Worm (Caenorhabditis elegans) whole organism, L4/young adult: ENCODE measurements around the gene F55E10.1.

Source experiments
- W03F9.2 ChIP-seq: fragments of 150-350 bp; optimal IDR thresholded peaks from 2 replicates; lab custom pipeline; 2014; ENCODE audit warnings: missing biosample characterization, missing genetic modification characterization
- dao-5 ChIP-seq: sonication (generic microtip); optimal IDR thresholded peaks from 2 replicates; lab custom pipeline; 2016; ENCODE audit warnings: missing genotype, missing genetic modification characterization, moderate library complexity, missing compliant biosample characterization
- him-1 ChIP-seq: sonication (generic microtip); optimal IDR thresholded peaks from 2 replicates; lab custom pipeline; 2016; ENCODE audit warnings: missing genotype, missing genetic modification reagents, missing genetic modification characterization, missing compliant biosample characterization

DNA sequence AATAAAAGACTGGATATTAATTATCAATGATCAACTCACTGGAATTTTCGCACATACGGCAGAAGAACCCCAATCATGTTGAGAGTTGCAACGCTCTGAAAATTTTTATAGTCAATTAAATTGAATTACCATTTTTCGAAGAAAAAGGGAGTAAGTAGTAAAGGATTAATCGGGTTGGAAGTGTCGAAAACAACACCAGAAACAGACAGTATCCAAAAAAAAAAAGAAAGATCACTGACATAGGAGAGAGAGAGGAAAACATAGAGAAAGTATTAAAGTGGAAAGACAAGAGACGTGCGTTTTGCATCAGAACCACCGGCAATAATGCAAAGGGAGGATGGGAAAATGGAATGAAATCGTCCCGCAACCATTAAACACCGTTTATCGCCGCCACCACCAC, 39.5 kb upstream of the F55E10.1 start, which contains the start of gene inx-5:
- no peak for TF ChIP-seq dao-5
- TF ChIP-seq W03F9.2 (tag; lab: Kevin White, UChicago), result no peak
- TF ChIP-seq him-1 (tag; lab: Kevin White, UChicago), result no peak
